Worm (Caenorhabditis elegans) whole organism, L1 larva: ENCODE results near the gene Y41G9A.5.

Experiments
- C04F5.9 ChIP-seq: sonication (generic microtip); optimal IDR thresholded peaks from 2 replicates; lab custom pipeline; 2016; ENCODE audit warnings: missing genetic modification characterization, missing compliant biosample characterization
- C16A3.4 ChIP-seq: fragments of 150-350 bp; optimal IDR thresholded peaks from 2 replicates; lab custom pipeline; 2014; ENCODE audit warnings: missing biosample characterization, missing genetic modification characterization
- F16B12.6 ChIP-seq: fragments of 150-350 bp; optimal IDR thresholded peaks from 2 replicates; lab custom pipeline; 2014; ENCODE audit warnings: missing biosample characterization, missing genetic modification characterization
- aha-1 ChIP-seq: fragments of 150-350 bp; optimal IDR thresholded peaks from 2 replicates; lab custom pipeline; 2014; ENCODE audit warnings: missing biosample characterization, missing genetic modification characterization
- alr-1 ChIP-seq: fragments of 200-800 bp; sonication (Bioruptor generic); optimal IDR thresholded peaks from 2 replicates; lab custom pipeline; 2018; ENCODE audit warnings: borderline replicate concordance, mild to moderate bottlenecking, missing genetic modification characterization, missing compliant biosample characterization
- aly-2 ChIP-seq: fragments of 150-350 bp; optimal IDR thresholded peaks from 2 replicates; lab custom pipeline; 2014; ENCODE audit warnings: missing biosample characterization, missing genetic modification characterization
- ama-1 ChIP-seq: fragments of 150-350 bp; optimal IDR thresholded peaks from 2 replicates; lab custom pipeline; 2014
- ceh-63 ChIP-seq: fragments of 200-800 bp; sonication (Bioruptor generic); optimal IDR thresholded peaks from 2 replicates; lab custom pipeline; 2018; ENCODE audit warnings: mild to moderate bottlenecking, missing genetic modification characterization, missing compliant biosample characterization
- ceh-8 ChIP-seq: fragments of 200-800 bp; sonication (Bioruptor generic); optimal IDR thresholded peaks from 2 replicates; lab custom pipeline; 2018; ENCODE audit warnings: mild to moderate bottlenecking, missing genetic modification characterization, moderate library complexity, missing compliant biosample characterization
- ceh-82 ChIP-seq, 3 experiments: fragments of 150-350 bp in 1 of 3; sonication (generic microtip) in 2 of 3; optimal IDR thresholded peaks; 2 replicates each; lab custom pipeline; 2014 to 2017; ENCODE audit warnings: missing biosample characterization in 3 of 3, missing genetic modification characterization in 3 of 3
- ceh-88 ChIP-seq: fragments of 200-800 bp; sonication (Bioruptor generic); IDR thresholded peaks from 2 replicates; pipeline ENCODE4 v1.3.6; 2022; ENCODE audit warnings: missing genetic modification characterization, missing compliant biosample characterization
- ces-1 ChIP-seq: fragments of 150-350 bp; optimal IDR thresholded peaks from 2 replicates; lab custom pipeline; 2014; ENCODE audit warnings: missing biosample characterization, missing genetic modification reagents, missing genetic modification characterization
- dpl-1 ChIP-seq, 3 experiments: fragments of 150-350 bp in 2 of 3; sonication (generic microtip) in 1 of 3; optimal IDR thresholded peaks; 2 replicates each; lab custom pipeline; 2014 to 2017; ENCODE audit warnings: missing biosample characterization in 3 of 3, missing genetic modification characterization in 3 of 3, missing genetic modification reagents in 3 of 3
- egl-13 ChIP-seq: sonication (generic microtip); optimal IDR thresholded peaks from 2 replicates; lab custom pipeline; 2016; ENCODE audit warnings: missing genotype, missing genetic modification reagents, missing genetic modification characterization, missing compliant biosample characterization
- egl-27 ChIP-seq, 2 experiments: fragments of 150-350 bp in 1 of 2; sonication (generic microtip); optimal IDR thresholded peaks; 3 replicates each; lab custom pipeline; 2017 to 2018; ENCODE audit warnings: missing biosample characterization in 2 of 2, missing genetic modification characterization in 2 of 2, missing genetic modification reagents in 2 of 2
- elt-2 ChIP-seq: sonication (generic microtip); optimal IDR thresholded peaks from 2 replicates; lab custom pipeline; 2016; ENCODE audit warnings: missing genetic modification characterization, mild to moderate bottlenecking, inconsistent platforms, missing compliant biosample characterization, missing genetic modification reagents
- elt-3 ChIP-seq, 6 experiments: fragments of 150-350 bp in 1 of 6; sonication (generic microtip); optimal IDR thresholded peaks; 2 replicates each; lab custom pipeline; 2017 to 2018; ENCODE audit warnings: missing biosample characterization in 6 of 6, missing genetic modification characterization in 6 of 6, inconsistent platforms in 1 of 6
- ets-5 ChIP-seq: fragments of 200-800 bp; sonication (Bioruptor generic); IDR thresholded peaks from 2 replicates; pipeline ENCODE4 v1.3.6; 2022; ENCODE audit warnings: missing genetic modification characterization, missing compliant biosample characterization
- fkh-4 ChIP-seq: sonication (generic microtip); optimal IDR thresholded peaks from 2 replicates; lab custom pipeline; 2016; ENCODE audit warnings: missing compliant biosample characterization, missing genetic modification characterization, borderline replicate concordance
- fos-1 ChIP-seq: fragments of 150-350 bp; optimal IDR thresholded peaks from 2 replicates; lab custom pipeline; 2014; ENCODE audit warnings: missing biosample characterization, missing genetic modification characterization
- isw-1 ChIP-seq: fragments of 200-800 bp; sonication (Bioruptor generic); IDR thresholded peaks from 2 replicates; pipeline ENCODE4 v1.3.6; 2022; ENCODE audit warnings: missing genetic modification characterization, missing compliant biosample characterization
- lin-14 ChIP-seq: fragments of 200-800 bp; sonication (Bioruptor generic); optimal IDR thresholded peaks from 2 replicates; lab custom pipeline; 2018; ENCODE audit warnings: mild to moderate bottlenecking, missing genetic modification characterization, moderate library complexity, missing compliant biosample characterization
- lir-3 ChIP-seq: sonication (generic microtip); optimal IDR thresholded peaks from 2 replicates; lab custom pipeline; 2016; ENCODE audit warnings: mild to moderate bottlenecking, missing genetic modification characterization, moderate library complexity, missing compliant biosample characterization; ENCODE audit not compliant: poor library complexity
- mef-2 ChIP-seq: fragments of 150-350 bp; optimal IDR thresholded peaks from 2 replicates; lab custom pipeline; 2014; ENCODE audit warnings: missing biosample characterization, missing genetic modification characterization
- mep-1 ChIP-seq: fragments of 150-350 bp; optimal IDR thresholded peaks from 2 replicates; lab custom pipeline; 2014; ENCODE audit warnings: missing biosample characterization, missing genetic modification characterization
- nhr-11 ChIP-seq: fragments of 150-350 bp; optimal IDR thresholded peaks from 2 replicates; lab custom pipeline; 2014; ENCODE audit warnings: missing biosample characterization, missing genetic modification characterization
- nhr-12 ChIP-seq: sonication (generic microtip); optimal IDR thresholded peaks from 2 replicates; lab custom pipeline; 2017; ENCODE audit warnings: missing biosample characterization, missing genetic modification characterization
- nhr-20 ChIP-seq: sonication (generic microtip); optimal IDR thresholded peaks from 2 replicates; lab custom pipeline; 2016; ENCODE audit warnings: mild to moderate bottlenecking, missing genetic modification characterization, missing compliant biosample characterization
- nhr-237 ChIP-seq: fragments of 150-350 bp; optimal IDR thresholded peaks from 2 replicates; lab custom pipeline; 2014; ENCODE audit warnings: missing biosample characterization, missing genetic modification characterization
- nhr-71 ChIP-seq: sonication (generic microtip); optimal IDR thresholded peaks from 2 replicates; lab custom pipeline; 2016; ENCODE audit warnings: mild to moderate bottlenecking, missing genetic modification characterization, moderate library complexity, missing compliant biosample characterization
- nhr-77 ChIP-seq: fragments of 150-350 bp; optimal IDR thresholded peaks from 2 replicates; lab custom pipeline; 2014; ENCODE audit warnings: missing biosample characterization, missing genetic modification characterization
- nhr-84 ChIP-seq: sonication (generic microtip); optimal IDR thresholded peaks from 2 replicates; lab custom pipeline; 2017; ENCODE audit warnings: missing biosample characterization, missing genetic modification characterization
- pag-3 ChIP-seq: sonication (generic microtip); optimal IDR thresholded peaks from 2 replicates; lab custom pipeline; 2017; ENCODE audit warnings: missing genetic modification characterization, mild to moderate bottlenecking, missing compliant biosample characterization, antibody characterized with exemption, borderline replicate concordance; ENCODE audit not compliant: insufficient read depth
- pqm-1 ChIP-seq: sonication (generic microtip); optimal IDR thresholded peaks from 3 replicates; lab custom pipeline; 2017; ENCODE audit warnings: missing biosample characterization, missing genetic modification characterization
- rnt-1 ChIP-seq: sonication (generic microtip); optimal IDR thresholded peaks from 2 replicates; lab custom pipeline; 2016; ENCODE audit warnings: mild to moderate bottlenecking, missing genetic modification characterization, moderate library complexity, missing compliant biosample characterization
- sptf-1 ChIP-seq: fragments of 150-350 bp; optimal IDR thresholded peaks from 2 replicates; lab custom pipeline; 2014; ENCODE audit warnings: missing biosample characterization, missing genetic modification characterization
- swsn-7 ChIP-seq: sonication (generic microtip); optimal IDR thresholded peaks from 2 replicates; lab custom pipeline; 2016; ENCODE audit warnings: missing genetic modification characterization, missing compliant biosample characterization
- tbx-2 ChIP-seq: sonication (generic microtip); optimal IDR thresholded peaks from 2 replicates; lab custom pipeline; 2016; ENCODE audit warnings: missing genetic modification characterization, missing compliant biosample characterization
- tlp-1 ChIP-seq: fragments of 150-350 bp; optimal IDR thresholded peaks from 2 replicates; lab custom pipeline; 2014; ENCODE audit warnings: missing biosample characterization, missing genetic modification characterization
- unc-130 ChIP-seq: fragments of 150-350 bp; optimal IDR thresholded peaks from 2 replicates; lab custom pipeline; 2017; ENCODE audit warnings: missing biosample characterization, missing genetic modification characterization, inconsistent platforms
- unc-30 ChIP-seq: sonication (generic microtip); optimal IDR thresholded peaks from 2 replicates; lab custom pipeline; 2017; ENCODE audit warnings: missing biosample characterization, missing genetic modification characterization
- unc-62 ChIP-seq: fragments of 150-350 bp; optimal IDR thresholded peaks from 2 replicates; lab custom pipeline; 2014; ENCODE audit warnings: missing biosample characterization, missing genetic modification reagents, missing genetic modification characterization
- unc-86 ChIP-seq: sonication (generic microtip); optimal IDR thresholded peaks from 2 replicates; lab custom pipeline; 2016; ENCODE audit warnings: missing genetic modification characterization, missing compliant biosample characterization
- unc-98 ChIP-seq: fragments of 200-800 bp; sonication (Bioruptor generic); IDR thresholded peaks from 2 replicates; pipeline ENCODE4 v1.3.6; 2022; ENCODE audit warnings: missing genetic modification characterization, missing compliant biosample characterization
- vab-15 ChIP-seq: sonication (generic microtip); optimal IDR thresholded peaks from 2 replicates; lab custom pipeline; 2017; ENCODE audit warnings: missing genotype, mild to moderate bottlenecking, missing genetic modification characterization, missing compliant biosample characterization
- xbp-1 ChIP-seq: sonication (generic microtip); optimal IDR thresholded peaks from 2 replicates; lab custom pipeline; 2016; ENCODE audit warnings: missing genetic modification characterization, missing compliant biosample characterization
- zag-1 ChIP-seq: fragments of 150-350 bp; optimal IDR thresholded peaks from 2 replicates; lab custom pipeline; 2014; ENCODE audit warnings: missing biosample characterization, missing genetic modification characterization
- zip-4 ChIP-seq: fragments of 200-800 bp; sonication (Bioruptor generic); optimal IDR thresholded peaks from 2 replicates; lab custom pipeline; 2018; ENCODE audit warnings: mild to moderate bottlenecking, missing genetic modification characterization, moderate library complexity, missing compliant biosample characterization
- ztf-4 ChIP-seq: fragments of 150-350 bp; optimal IDR thresholded peaks from 2 replicates; lab custom pipeline; 2014; ENCODE audit warnings: missing biosample characterization, missing genetic modification characterization

Y41G9A.5 gene

ce11 chrX:2972272-2973042 lies 26.0 kb downstream of the Y41G9A.5 start (continued):
- TF ChIP-seq nhr-20 (no peak), unc-30 (tag; lab: Kevin White, UChicago) (no peak), nhr-12 (tag; lab: Kevin White, UChicago) (no peak), C04F5.9 (tag; lab: Kevin White, UChicago) (no peak), C16A3.4 (no peak), mef-2 (tag; lab: Kevin White, UChicago) (no peak), elt-3 (tag; optimal IDR thresholded peaks at IDR 0.05; lab: Kevin White, UChicago) (no peak), nhr-237 (no peak), zip-4 (GFP tag; lab: Kevin White, UChicago) (no peak), egl-27 (tag; optimal IDR thresholded peaks at IDR 0.05; lab: Kevin White, UChicago) (no peak), tbx-2 (no peak), unc-98 (GFP tag; lab: Robert Waterston, UW) (no peak), lin-14 (GFP tag; lab: Kevin White, UChicago) (peak; percentile 21), unc-86 (no peak), zag-1 (tag; lab: Kevin White, UChicago) (no peak), F16B12.6 (tag; lab: Kevin White, UChicago) (no peak), xbp-1 (tag; lab: Kevin White, UChicago) (no peak), pag-3 (tag; lab: Kevin White, UChicago) (no peak), ztf-4 (tag; lab: Kevin White, UChicago) (no peak), unc-62 (GFP tag; lab: Kevin White, UChicago) (no peak), rnt-1 (tag; lab: Kevin White, UChicago) (no peak), ets-5 (GFP tag; lab: Robert Waterston, UW) (no peak), unc-130 (tag; lab: Kevin White, UChicago) (no peak), ceh-88 (GFP tag; lab: Robert Waterston, UW) (no peak), lir-3 (tag; lab: Kevin White, UChicago) (peak; percentile 0), aly-2 (tag; lab: Kevin White, UChicago) (no peak), sptf-1 (tag; lab: Kevin White, UChicago) (no peak), ces-1 (no peak), ceh-63 (peak; percentile 41), aha-1 (tag; lab: Kevin White, UChicago) (no peak), elt-2 (tag; lab: Kevin White, UChicago) (no peak), ceh-8 (GFP tag; lab: Kevin White, UChicago) (no peak)
- TF ChIP-seq, all 84 proteins: peak for 11

ce11 chrX:2975421-2975820 lies 29.0 kb downstream of the Y41G9A.5 start:
- TF ChIP-seq F16B12.6 (tag; lab: Kevin White, UChicago) (no peak), ceh-82 (tag; optimal IDR thresholded peaks at IDR 0.05; lab: Kevin White, UChicago) (no peak), lin-14 (GFP tag; lab: Kevin White, UChicago) (peak; percentile 58), alr-1 (tag; lab: Kevin White, UChicago) (no peak), unc-130 (tag; lab: Kevin White, UChicago) (no peak), fkh-4 (tag; lab: Kevin White, UChicago) (no peak), ama-1 (lab: Kevin White, UChicago) (no peak), elt-2 (tag; lab: Kevin White, UChicago) (no peak), fos-1 (tag; lab: Kevin White, UChicago) (no peak), unc-30 (tag; lab: Kevin White, UChicago) (no peak), nhr-20 (no peak), nhr-11 (no peak), vab-15 (tag; lab: Kevin White, UChicago) (no peak), ceh-88 (GFP tag; lab: Robert Waterston, UW) (no peak), nhr-77 (no peak), dpl-1 (GFP tag; optimal IDR thresholded peaks at IDR 0.05; lab: Kevin White, UChicago) (no peak), unc-62 (GFP tag; lab: Kevin White, UChicago) (no peak), egl-13 (no peak), nhr-71 (tag; lab: Kevin White, UChicago) (peak; percentile 56), ces-1 (no peak), swsn-7 (tag; lab: Kevin White, UChicago) (no peak), xbp-1 (tag; lab: Kevin White, UChicago) (peak; percentile 8), mef-2 (tag; lab: Kevin White, UChicago) (no peak), isw-1 (GFP tag; lab: Robert Waterston, UW) (no peak), nhr-84 (tag; lab: Kevin White, UChicago) (no peak), ceh-63 (no peak), mep-1 (tag; lab: Kevin White, UChicago) (no peak), tlp-1 (tag; lab: Kevin White, UChicago) (no peak), aha-1 (tag; lab: Kevin White, UChicago) (no peak), pqm-1 (tag; lab: Kevin White, UChicago) (no peak), nhr-237 (no peak), ceh-8 (GFP tag; lab: Kevin White, UChicago) (no peak), egl-27 (tag; optimal IDR thresholded peaks at IDR 0.05; lab: Kevin White, UChicago) (no peak)
